Worm (Caenorhabditis elegans) whole organism, young adult: Measurements from ENCODE around the gene ceh-37.

Source experiments
- C06A6.2 ChIP-seq: fragments of 200-800 bp; sonication (Bioruptor generic); conservative IDR thresholded peaks from 2 replicates; pipeline ENCODE4 v1.3.6; 2022; ENCODE audit warnings: missing genetic modification characterization, missing compliant biosample characterization
- F37B4.10 ChIP-seq: fragments of 200-800 bp; sonication (Bioruptor generic); IDR thresholded peaks from 2 replicates; pipeline ENCODE4 v1.3.6; 2022; ENCODE audit warnings: missing genetic modification characterization, missing compliant biosample characterization
- K11D2.4 ChIP-seq: fragments of 200-800 bp; sonication (Bioruptor generic); IDR thresholded peaks from 2 replicates; pipeline ENCODE4 v1.3.6; 2022; ENCODE audit warnings: missing genetic modification reagents, missing genetic modification characterization, missing compliant biosample characterization
- K12H6.12 ChIP-seq: fragments of 200-800 bp; sonication (Bioruptor generic); optimal IDR thresholded peaks from 2 replicates; lab custom pipeline; 2018; ENCODE audit warnings: mild to moderate bottlenecking, missing genetic modification characterization, missing compliant biosample characterization
- T07F8.4 ChIP-seq: sonication (generic microtip); optimal IDR thresholded peaks from 2 replicates; lab custom pipeline; 2016; ENCODE audit warnings: mild to moderate bottlenecking, missing genetic modification characterization, moderate library complexity, missing compliant biosample characterization
- Y53G8AR.9 ChIP-seq: fragments of 200-800 bp; sonication (Bioruptor generic); conservative IDR thresholded peaks from 2 replicates; pipeline ENCODE4 v1.3.6; 2022; ENCODE audit warnings: missing genetic modification reagents, missing genetic modification characterization, missing compliant biosample characterization
- Y79H2A.3 ChIP-seq: fragments of 200-800 bp; sonication (Bioruptor generic); conservative IDR thresholded peaks from 2 replicates; pipeline ENCODE4 v1.3.6; 2022; ENCODE audit warnings: missing genetic modification reagents, missing genetic modification characterization, missing compliant biosample characterization
- Y95B8A.8 ChIP-seq: fragments of 200-800 bp; sonication (Bioruptor generic); IDR thresholded peaks from 2 replicates; pipeline ENCODE4 v1.3.6; 2022; ENCODE audit warnings: missing genetic modification reagents, missing genetic modification characterization, missing compliant biosample characterization
- atf-7 ChIP-seq: sonication (generic microtip); optimal IDR thresholded peaks from 2 replicates; lab custom pipeline; 2017; ENCODE audit warnings: mild to moderate bottlenecking, missing genetic modification characterization, missing compliant biosample characterization
- attf-3 ChIP-seq: fragments of 200-800 bp; sonication (Bioruptor generic); conservative IDR thresholded peaks from 2 replicates; pipeline ENCODE4 v1.3.6; 2022; ENCODE audit warnings: missing genetic modification reagents, missing genetic modification characterization, missing compliant biosample characterization
- attf-5 ChIP-seq: fragments of 200-800 bp; sonication (Bioruptor generic); optimal IDR thresholded peaks from 2 replicates; lab custom pipeline; 2018; ENCODE audit warnings: mild to moderate bottlenecking, missing genetic modification characterization, missing compliant biosample characterization
- attf-6 ChIP-seq: fragments of 200-800 bp; sonication (Bioruptor generic); IDR thresholded peaks from 2 replicates; pipeline ENCODE4 v1.3.6; 2022; ENCODE audit warnings: missing genetic modification reagents, missing genetic modification characterization, missing compliant biosample characterization
- bed-2 ChIP-seq: fragments of 200-800 bp; sonication (Bioruptor generic); IDR thresholded peaks from 2 replicates; pipeline ENCODE4 v1.3.6; 2022; ENCODE audit warnings: missing genetic modification reagents, missing genetic modification characterization, missing compliant biosample characterization
- cebp-1 ChIP-seq, 2 experiments: fragments of 200-800 bp in 1 of 2; sonication (Bioruptor generic) in 1 of 2; sonication (generic microtip) in 1 of 2; IDR thresholded peaks in 1 of 2; optimal IDR thresholded peaks in 1 of 2; 2 replicates each; pipeline versions ENCODE4 v1.3.6 to Lab custom; 2017 to 2022; ENCODE audit warnings: missing compliant biosample characterization in 2 of 2, missing genetic modification characterization in 2 of 2, mild to moderate bottlenecking in 1 of 2, missing genetic modification reagents in 1 of 2, moderate library complexity in 1 of 2
- cebp-2 ChIP-seq: fragments of 200-800 bp; sonication (Bioruptor generic); IDR thresholded peaks from 2 replicates; pipeline ENCODE4 v1.3.6; 2022; ENCODE audit warnings: missing genetic modification characterization, missing compliant biosample characterization
- ceh-58 ChIP-seq: fragments of 200-800 bp; sonication (Bioruptor generic); IDR thresholded peaks from 2 replicates; pipeline ENCODE4 v1.3.6; 2022; ENCODE audit warnings: missing genetic modification characterization, missing compliant biosample characterization
- ceh-79 ChIP-seq: sonication (generic microtip); optimal IDR thresholded peaks from 2 replicates; lab custom pipeline; 2017; ENCODE audit warnings: mild to moderate bottlenecking, missing genetic modification characterization, missing compliant biosample characterization
- chd-7 ChIP-seq: sonication (generic microtip); optimal IDR thresholded peaks from 2 replicates; lab custom pipeline; 2016; ENCODE audit warnings: mild to moderate bottlenecking, missing genetic modification characterization, moderate library complexity, missing compliant biosample characterization
- dox-1 ChIP-seq: fragments of 200-800 bp; sonication (Bioruptor generic); IDR thresholded peaks from 2 replicates; pipeline ENCODE4 v1.3.6; 2022; ENCODE audit warnings: missing genetic modification reagents, missing genetic modification characterization, missing compliant biosample characterization
- dpff-1 ChIP-seq: sonication (generic microtip); optimal IDR thresholded peaks from 2 replicates; lab custom pipeline; 2017; ENCODE audit warnings: mild to moderate bottlenecking, missing genetic modification characterization, missing compliant biosample characterization
- dpl-1 ChIP-seq: fragments of 150-350 bp; optimal IDR thresholded peaks from 2 replicates; lab custom pipeline; 2014; ENCODE audit warnings: missing biosample characterization, missing genetic modification reagents, missing genetic modification characterization
- egl-44 ChIP-seq: fragments of 200-800 bp; sonication (Bioruptor generic); IDR thresholded peaks from 2 replicates; pipeline ENCODE4 v1.3.6; 2022; ENCODE audit warnings: missing genetic modification reagents, missing genetic modification characterization, missing compliant biosample characterization
- ets-4 ChIP-seq: fragments of 200-800 bp; sonication (Bioruptor generic); optimal IDR thresholded peaks from 2 replicates; lab custom pipeline; 2018; ENCODE audit warnings: mild to moderate bottlenecking, missing genetic modification characterization, missing compliant biosample characterization
- fkh-3 ChIP-seq: sonication (generic microtip); optimal IDR thresholded peaks from 2 replicates; lab custom pipeline; 2016; ENCODE audit warnings: mild to moderate bottlenecking, missing genetic modification characterization, missing compliant biosample characterization
- hrde-1 ChIP-seq: sonication (generic microtip); optimal IDR thresholded peaks from 2 replicates; lab custom pipeline; 2016; ENCODE audit warnings: missing genetic modification characterization, mild to moderate bottlenecking, missing compliant biosample characterization, moderate library complexity, missing genotype, missing genetic modification reagents, borderline replicate concordance
- lag-1 ChIP-seq: fragments of 200-800 bp; sonication (Bioruptor generic); IDR thresholded peaks from 2 replicates; pipeline ENCODE4 v1.3.6; 2022; ENCODE audit warnings: missing genetic modification reagents, missing genetic modification characterization, missing compliant biosample characterization
- let-526 ChIP-seq: fragments of 200-800 bp; sonication (Bioruptor generic); IDR thresholded peaks from 2 replicates; pipeline ENCODE4 v1.3.6; 2022; ENCODE audit warnings: missing genetic modification reagents, missing genetic modification characterization, missing compliant biosample characterization
- lin-54 ChIP-seq: fragments of 200-800 bp; sonication (Bioruptor generic); optimal IDR thresholded peaks from 2 replicates; lab custom pipeline; 2018; ENCODE audit warnings: mild to moderate bottlenecking, missing genetic modification characterization, missing compliant biosample characterization
- lsl-1 ChIP-seq: fragments of 200-800 bp; sonication (Bioruptor generic); optimal IDR thresholded peaks from 2 replicates; lab custom pipeline; 2018; ENCODE audit warnings: mild to moderate bottlenecking, missing genetic modification characterization, moderate library complexity, missing compliant biosample characterization
- lsy-27 ChIP-seq: sonication (generic microtip); optimal IDR thresholded peaks from 2 replicates; lab custom pipeline; 2017; ENCODE audit warnings: missing genetic modification characterization, mild to moderate bottlenecking, missing compliant biosample characterization, antibody characterized with exemption, missing genotype, borderline replicate concordance; ENCODE audit not compliant: insufficient read depth
- madf-6 ChIP-seq: fragments of 200-800 bp; sonication (Bioruptor generic); IDR thresholded peaks from 2 replicates; pipeline ENCODE4 v1.3.6; 2022; ENCODE audit warnings: missing genetic modification reagents, missing genetic modification characterization, missing compliant biosample characterization
- mcd-1 ChIP-seq: fragments of 200-800 bp; sonication (Bioruptor generic); IDR thresholded peaks from 2 replicates; pipeline ENCODE4 v1.3.6; 2022; ENCODE audit warnings: missing genetic modification reagents, missing genetic modification characterization, missing compliant biosample characterization
- nfya-2 ChIP-seq: fragments of 200-800 bp; sonication (Bioruptor generic); IDR thresholded peaks from 2 replicates; pipeline ENCODE4 v1.3.6; 2022; ENCODE audit warnings: missing genetic modification reagents, missing genetic modification characterization, missing compliant biosample characterization
- nhr-120 ChIP-seq: fragments of 200-800 bp; sonication (Bioruptor generic); IDR thresholded peaks from 2 replicates; pipeline ENCODE4 v1.3.6; 2022; ENCODE audit warnings: missing genetic modification characterization, missing compliant biosample characterization
- pbrm-1 ChIP-seq: fragments of 200-800 bp; sonication (Bioruptor generic); IDR thresholded peaks from 2 replicates; pipeline ENCODE4 v1.3.6; 2022; ENCODE audit warnings: missing genetic modification reagents, missing genetic modification characterization, missing compliant biosample characterization
- pha-4 ChIP-seq: fragments of 150-350 bp; sonication (generic microtip); optimal IDR thresholded peaks from 2 replicates; lab custom pipeline; 2014; ENCODE audit warnings: missing biosample characterization, missing genetic modification reagents, missing genetic modification characterization
- repo-1 ChIP-seq: sonication (generic microtip); optimal IDR thresholded peaks from 2 replicates; lab custom pipeline; 2017; ENCODE audit warnings: mild to moderate bottlenecking, missing genetic modification characterization, missing compliant biosample characterization
- rpc-1 ChIP-seq, 2 experiments: fragments of 150-350 bp in 1 of 2; sonication (generic microtip) in 1 of 2; optimal IDR thresholded peaks; 2 replicates each; lab custom pipeline; 2014 to 2018; ENCODE audit warnings: missing biosample characterization in 1 of 2, missing genetic modification characterization in 1 of 2, missing genetic modification reagents in 1 of 2, missing genotype in 1 of 2
- sdz-38 ChIP-seq: sonication (generic microtip); optimal IDR thresholded peaks from 2 replicates; lab custom pipeline; 2016; ENCODE audit warnings: missing genotype, missing genetic modification characterization, missing compliant biosample characterization
- sea-2 ChIP-seq: fragments of 200-800 bp; sonication (Bioruptor generic); IDR thresholded peaks from 2 replicates; pipeline ENCODE4 v1.3.6; 2022; ENCODE audit warnings: missing genetic modification characterization, missing compliant biosample characterization
- snpc-3.4 ChIP-seq: sonication (generic microtip); optimal IDR thresholded peaks from 2 replicates; lab custom pipeline; 2017; ENCODE audit warnings: missing genetic modification characterization, mild to moderate bottlenecking, missing compliant biosample characterization, antibody characterized with exemption, moderate library complexity, missing genotype, missing genetic modification reagents
- unc-130 ChIP-seq: sonication (generic microtip); optimal IDR thresholded peaks from 2 replicates; lab custom pipeline; 2016; ENCODE audit warnings: missing genetic modification reagents, missing genetic modification characterization, missing compliant biosample characterization
- xnd-1 ChIP-seq: sonication (generic microtip); optimal IDR thresholded peaks from 2 replicates; lab custom pipeline; 2016; ENCODE audit warnings: missing genotype, missing genetic modification reagents, missing genetic modification characterization, missing compliant biosample characterization
- zfh-2 ChIP-seq: fragments of 200-800 bp; sonication (Bioruptor generic); conservative IDR thresholded peaks from 2 replicates; pipeline ENCODE4 v1.3.6; 2022; ENCODE audit warnings: missing genetic modification reagents, missing genetic modification characterization, missing compliant biosample characterization
- ztf-22 ChIP-seq: fragments of 200-800 bp; sonication (Bioruptor generic); optimal IDR thresholded peaks from 2 replicates; lab custom pipeline; 2018; ENCODE audit warnings: mild to moderate bottlenecking, missing genetic modification characterization, moderate library complexity, missing compliant biosample characterization
- ztf-26 ChIP-seq: sonication (generic microtip); optimal IDR thresholded peaks from 2 replicates; lab custom pipeline; 2017; ENCODE audit warnings: missing genetic modification characterization, missing compliant biosample characterization
- ztf-3 ChIP-seq: fragments of 200-800 bp; sonication (Bioruptor generic); optimal IDR thresholded peaks from 2 replicates; lab custom pipeline; 2018; ENCODE audit warnings: mild to moderate bottlenecking, missing genetic modification characterization, missing compliant biosample characterization

Gene ceh-37

DNA sequence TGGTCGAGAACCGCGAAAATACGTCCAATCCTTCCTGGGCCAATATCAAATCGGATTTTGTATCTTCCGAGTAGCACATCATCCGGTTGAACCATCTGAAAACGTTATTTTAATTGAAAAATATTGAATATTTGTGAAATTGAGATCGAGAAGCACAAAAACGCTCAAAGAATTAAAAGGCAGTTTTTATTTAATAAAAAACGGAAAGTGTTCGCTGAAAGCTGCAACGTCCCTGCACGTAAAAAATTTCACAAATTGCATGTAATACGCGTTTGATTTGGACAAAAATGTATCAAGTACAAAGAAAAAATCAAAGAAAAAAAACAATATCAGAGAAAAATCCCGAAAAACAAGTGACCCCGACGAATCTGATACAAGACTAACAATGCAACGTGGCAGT is 44.2 kb upstream of the ceh-37 start, which contains the start of gene E02H4.6:
TSS of gene E02H4.6 (minus strand) at position 101 of the 400 bp plus-strand sequence.
- TF ChIP-seq let-526 (no peak), egl-44 (GFP tag; lab: Robert Waterston, UW) (no peak), ceh-58 (no peak), Y53G8AR.9 (GFP tag; lab: Robert Waterston, UW) (no peak), cebp-1 (GFP tag; IDR thresholded peaks at IDR 0.05; lab: Robert Waterston, UW) (no peak), cebp-1 (tag; optimal IDR thresholded peaks at IDR 0.05; lab: Kevin White, UChicago) (no peak), pha-4 (tag; lab: Kevin White, UChicago) (no peak), atf-7 (tag; lab: Kevin White, UChicago) (no peak), ceh-79 (tag; lab: Kevin White, UChicago) (no peak), hrde-1 (no peak), nhr-120 (GFP tag; lab: Robert Waterston, UW) (no peak), lin-54 (GFP tag; lab: Kevin White, UChicago) (no peak), lsy-27 (tag; lab: Kevin White, UChicago) (no peak), C06A6.2 (GFP tag; lab: Robert Waterston, UW) (no peak), cebp-2 (GFP tag; lab: Robert Waterston, UW) (no peak)

DNA sequence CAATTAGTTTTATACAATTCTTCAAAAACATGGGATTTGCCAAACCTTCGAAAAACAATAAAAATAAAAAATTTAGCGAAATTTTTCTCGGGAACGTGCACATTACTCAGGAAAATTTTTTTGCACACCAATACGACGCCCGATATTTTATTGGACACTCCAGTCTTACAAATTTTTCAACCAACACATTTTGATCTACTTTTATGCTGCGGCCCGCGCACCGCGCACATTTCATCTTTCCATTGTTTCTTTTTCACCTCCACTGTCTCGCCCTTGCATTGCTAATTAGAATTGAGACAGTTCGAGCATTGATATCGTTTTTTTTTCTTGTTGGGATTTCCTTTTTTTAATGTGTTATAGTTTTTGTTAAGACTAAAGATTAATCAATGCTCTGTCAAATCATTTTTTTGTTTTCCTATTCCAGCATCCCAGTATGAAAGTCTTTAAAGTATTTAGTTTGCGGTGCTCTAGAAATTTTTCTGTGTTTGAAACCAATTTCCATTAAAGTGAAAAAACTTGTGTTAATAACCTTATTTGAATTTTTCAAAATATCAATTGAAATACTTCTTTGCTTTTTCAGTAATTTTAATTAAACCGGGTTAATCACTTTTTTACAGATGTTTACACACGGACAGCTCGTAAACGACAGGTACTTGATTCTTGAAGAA is 39.8 kb upstream of the ceh-37 start, which contains the start of gene K04C1.5:
TSS of gene K04C1.5 (plus strand) at position 618 of the 668 bp plus-strand sequence.
- TF ChIP-seq zfh-2 (GFP tag; lab: Robert Waterston, UW) (no peak), ceh-79 (tag; lab: Kevin White, UChicago) (no peak), lsl-1 (no peak), pbrm-1 (GFP tag; lab: Robert Waterston, UW) (no peak), bed-2 (no peak), mcd-1 (no peak), nfya-2 (GFP tag; lab: Robert Waterston, UW) (no peak), fkh-3 (tag; lab: Kevin White, UChicago) (no peak), ets-4 (GFP tag; lab: Kevin White, UChicago) (no peak), sdz-38 (tag; lab: Kevin White, UChicago) (no peak), ztf-22 (GFP tag; lab: Kevin White, UChicago) (no peak), snpc-3.4 (tag; lab: Kevin White, UChicago) (no peak), chd-7 (tag; lab: Kevin White, UChicago) (no peak), repo-1 (tag; lab: Kevin White, UChicago) (no peak), T07F8.4 (tag; lab: Kevin White, UChicago) (no peak), ztf-3 (GFP tag; lab: Kevin White, UChicago) (no peak), sea-2 (GFP tag; lab: Robert Waterston, UW) (no peak), xnd-1 (tag; lab: Kevin White, UChicago) (peak; percentile 17), Y95B8A.8 (GFP tag; lab: Robert Waterston, UW) (no peak), K12H6.12 (tag; lab: Kevin White, UChicago) (no peak), unc-130 (GFP tag; lab: Kevin White, UChicago) (no peak), K11D2.4 (GFP tag; lab: Robert Waterston, UW) (no peak), F37B4.10 (GFP tag; lab: Robert Waterston, UW) (no peak), Y79H2A.3 (GFP tag; lab: Robert Waterston, UW) (no peak), dpl-1 (peak; percentile 48), C06A6.2 (GFP tag; lab: Robert Waterston, UW) (no peak), ztf-26 (tag; lab: Kevin White, UChicago) (no peak), attf-6 (GFP tag; lab: Robert Waterston, UW) (no peak), attf-3 (GFP tag; lab: Robert Waterston, UW) (no peak), dpff-1 (tag; lab: Kevin White, UChicago) (no peak), attf-5 (GFP tag; lab: Kevin White, UChicago) (no peak), lag-1 (GFP tag; lab: Robert Waterston, UW) (no peak), dox-1 (no peak), madf-6 (GFP tag; lab: Robert Waterston, UW) (peak; percentile 77), rpc-1 (optimal IDR thresholded peaks at IDR 0.05; lab: Kevin White, UChicago) (no peak), rpc-1 (tag; optimal IDR thresholded peaks at IDR 0.05; lab: Kevin White, UChicago) (no peak)
